Worm (Caenorhabditis elegans) whole organism, late embryonic: ENCODE measurements around the gene F20B6.4.

Source experiments
- C08G9.2 ChIP-seq: sonication (generic microtip); optimal IDR thresholded peaks from 2 replicates; lab custom pipeline; 2016; ENCODE audit warnings: mild to moderate bottlenecking, missing genetic modification characterization, moderate library complexity, missing compliant biosample characterization
- F13H6.1 ChIP-seq: sonication (generic microtip); optimal IDR thresholded peaks from 2 replicates; lab custom pipeline; 2016; ENCODE audit warnings: missing genetic modification characterization, missing compliant biosample characterization
- K02D7.2 ChIP-seq: sonication (generic microtip); optimal IDR thresholded peaks from 2 replicates; lab custom pipeline; 2017; ENCODE audit warnings: mild to moderate bottlenecking, missing genetic modification characterization, missing compliant biosample characterization
- T23F11.4 ChIP-seq: fragments of 200-800 bp; sonication (Bioruptor generic); optimal IDR thresholded peaks from 2 replicates; lab custom pipeline; 2018; ENCODE audit warnings: mild to moderate bottlenecking, missing genetic modification characterization, missing compliant biosample characterization
- Y22D7AL.16 ChIP-seq: sonication (generic microtip); optimal IDR thresholded peaks from 2 replicates; lab custom pipeline; 2016; ENCODE audit warnings: missing genetic modification characterization, missing compliant biosample characterization
- ahr-1 ChIP-seq: sonication (generic microtip); optimal IDR thresholded peaks from 2 replicates; lab custom pipeline; 2016; ENCODE audit warnings: missing genetic modification characterization, missing compliant biosample characterization
- ama-1 ChIP-seq: fragments of 150-350 bp; optimal IDR thresholded peaks from 2 replicates; lab custom pipeline; 2014
- ceh-19 ChIP-seq: fragments of 200-800 bp; sonication (Bioruptor generic); optimal IDR thresholded peaks from 2 replicates; lab custom pipeline; 2018; ENCODE audit warnings: mild to moderate bottlenecking, missing genetic modification characterization, missing compliant biosample characterization
- ceh-2 ChIP-seq: sonication (generic microtip); optimal IDR thresholded peaks from 2 replicates; lab custom pipeline; 2016; ENCODE audit warnings: missing genotype, missing genetic modification characterization, missing compliant biosample characterization
- ceh-30 ChIP-seq: fragments of 150-350 bp; optimal IDR thresholded peaks from 2 replicates; lab custom pipeline; 2014; ENCODE audit warnings: missing biosample characterization, missing genetic modification characterization
- ceh-45 ChIP-seq: fragments of 200-800 bp; sonication (Bioruptor generic); IDR thresholded peaks from 2 replicates; pipeline ENCODE4 v1.3.6; 2022; ENCODE audit warnings: missing genetic modification reagents, missing genetic modification characterization, missing compliant biosample characterization
- ceh-9 ChIP-seq: sonication (generic microtip); optimal IDR thresholded peaks from 2 replicates; lab custom pipeline; 2016; ENCODE audit warnings: mild to moderate bottlenecking, missing genetic modification characterization, inconsistent platforms, missing compliant biosample characterization
- che-1 ChIP-seq: sonication (generic microtip); optimal IDR thresholded peaks from 2 replicates; lab custom pipeline; 2016; ENCODE audit warnings: mild to moderate bottlenecking, missing genetic modification characterization, missing compliant biosample characterization
- dmd-4 ChIP-seq: sonication (generic microtip); optimal IDR thresholded peaks from 2 replicates; lab custom pipeline; 2016; ENCODE audit warnings: borderline replicate concordance, missing genetic modification characterization, missing compliant biosample characterization
- dve-1 ChIP-seq: sonication (generic microtip); optimal IDR thresholded peaks from 2 replicates; lab custom pipeline; 2017; ENCODE audit warnings: antibody characterized with exemption, mild to moderate bottlenecking, missing genetic modification characterization, missing compliant biosample characterization
- elt-2 ChIP-seq: sonication (generic microtip); optimal IDR thresholded peaks from 2 replicates; lab custom pipeline; 2016; ENCODE audit warnings: missing genetic modification reagents, missing genetic modification characterization, missing compliant biosample characterization
- fax-1 ChIP-seq: sonication (generic microtip); optimal IDR thresholded peaks from 2 replicates; lab custom pipeline; 2016; ENCODE audit warnings: missing genotype, missing genetic modification characterization, missing compliant biosample characterization
- fkh-10 ChIP-seq: fragments of 150-350 bp; optimal IDR thresholded peaks from 2 replicates; lab custom pipeline; 2014; ENCODE audit warnings: missing biosample characterization, missing genetic modification reagents, missing genetic modification characterization
- hlh-13 ChIP-seq: fragments of 200-800 bp; sonication (Bioruptor generic); optimal IDR thresholded peaks from 2 replicates; lab custom pipeline; 2018; ENCODE audit warnings: mild to moderate bottlenecking, missing genetic modification characterization, missing compliant biosample characterization
- hlh-15 ChIP-seq: sonication (generic microtip); optimal IDR thresholded peaks from 2 replicates; lab custom pipeline; 2016; ENCODE audit warnings: missing genetic modification characterization, missing compliant biosample characterization
- hlh-30 ChIP-seq: sonication (generic microtip); optimal IDR thresholded peaks from 2 replicates; lab custom pipeline; 2017; ENCODE audit warnings: antibody characterized with exemption, missing genetic modification characterization, missing compliant biosample characterization; ENCODE audit not compliant: insufficient read depth
- hlh-8 ChIP-seq: sonication (generic microtip); optimal IDR thresholded peaks from 2 replicates; lab custom pipeline; 2016; ENCODE audit warnings: missing genotype, missing genetic modification characterization, missing compliant biosample characterization
- lim-6 ChIP-seq: sonication (generic microtip); optimal IDR thresholded peaks from 2 replicates; lab custom pipeline; 2016; ENCODE audit warnings: missing genetic modification characterization, missing compliant biosample characterization
- madf-2 ChIP-seq: sonication (generic microtip); optimal IDR thresholded peaks from 2 replicates; lab custom pipeline; 2017; ENCODE audit warnings: missing genetic modification characterization, missing compliant biosample characterization
- nfya-1 ChIP-seq: sonication (generic microtip); optimal IDR thresholded peaks from 2 replicates; lab custom pipeline; 2017; ENCODE audit warnings: missing genetic modification characterization, mild to moderate bottlenecking, missing compliant biosample characterization, antibody characterized with exemption, moderate library complexity
- nhr-11 ChIP-seq: fragments of 150-350 bp; optimal IDR thresholded peaks from 2 replicates; lab custom pipeline; 2014; ENCODE audit warnings: missing biosample characterization, missing genetic modification characterization
- nhr-232 ChIP-seq: sonication (generic microtip); optimal IDR thresholded peaks from 2 replicates; lab custom pipeline; 2016; ENCODE audit warnings: missing genetic modification characterization, missing compliant biosample characterization
- npax-4 ChIP-seq: sonication (generic microtip); optimal IDR thresholded peaks from 2 replicates; lab custom pipeline; 2016; ENCODE audit warnings: missing genetic modification characterization, missing compliant biosample characterization
- odd-2 ChIP-seq: sonication (generic microtip); optimal IDR thresholded peaks from 2 replicates; lab custom pipeline; 2017; ENCODE audit warnings: antibody characterized with exemption, mild to moderate bottlenecking, missing genetic modification characterization, missing compliant biosample characterization
- pag-3 ChIP-seq: sonication (generic microtip); optimal IDR thresholded peaks from 2 replicates; lab custom pipeline; 2016; ENCODE audit warnings: missing compliant biosample characterization, missing genetic modification characterization, borderline replicate concordance
- pat-9 ChIP-seq: fragments of 200-800 bp; sonication (Bioruptor generic); optimal IDR thresholded peaks from 2 replicates; lab custom pipeline; 2018; ENCODE audit warnings: mild to moderate bottlenecking, missing genetic modification characterization, moderate library complexity, missing compliant biosample characterization
- pax-1 ChIP-seq: fragments of 150-350 bp; optimal IDR thresholded peaks from 2 replicates; lab custom pipeline; 2014; ENCODE audit warnings: missing biosample characterization, missing genetic modification characterization
- pqm-1 ChIP-seq: sonication (generic microtip); optimal IDR thresholded peaks from 2 replicates; lab custom pipeline; 2016; ENCODE audit warnings: missing genetic modification characterization, missing compliant biosample characterization
- pros-1 ChIP-seq: fragments of 150-350 bp; optimal IDR thresholded peaks from 2 replicates; lab custom pipeline; 2014; ENCODE audit warnings: missing biosample characterization, missing genetic modification reagents, missing genetic modification characterization
- ref-2 ChIP-seq: sonication (generic microtip); optimal IDR thresholded peaks from 2 replicates; lab custom pipeline; 2016; ENCODE audit warnings: missing genetic modification characterization, missing compliant biosample characterization
- rnt-1 ChIP-seq: sonication (generic microtip); optimal IDR thresholded peaks from 2 replicates; lab custom pipeline; 2016; ENCODE audit warnings: missing genetic modification characterization, missing compliant biosample characterization
- sox-2 ChIP-seq: fragments of 200-800 bp; sonication (Bioruptor generic); IDR thresholded peaks from 2 replicates; pipeline ENCODE4 v1.3.6; 2022; ENCODE audit warnings: missing genetic modification reagents, missing genetic modification characterization, missing compliant biosample characterization
- tbx-2 ChIP-seq: sonication (generic microtip); optimal IDR thresholded peaks from 2 replicates; lab custom pipeline; 2016; ENCODE audit warnings: missing genetic modification characterization, missing compliant biosample characterization
- ttx-3 ChIP-seq: sonication (generic microtip); optimal IDR thresholded peaks from 2 replicates; lab custom pipeline; 2016; ENCODE audit warnings: missing genetic modification reagents, missing genetic modification characterization, missing compliant biosample characterization
- unc-3 ChIP-seq, 2 experiments: fragments of 200-800 bp in 1 of 2; sonication (Bioruptor generic) in 1 of 2; sonication (generic microtip) in 1 of 2; conservative IDR thresholded peaks in 1 of 2; optimal IDR thresholded peaks in 1 of 2; 2 replicates each; pipeline versions ENCODE4 v1.3.6 to Lab custom; 2016 to 2022; ENCODE audit warnings: missing compliant biosample characterization in 2 of 2, missing genetic modification characterization in 2 of 2, missing genetic modification reagents in 1 of 2
- unc-42 ChIP-seq: sonication (generic microtip); optimal IDR thresholded peaks from 2 replicates; lab custom pipeline; 2016; ENCODE audit warnings: missing genotype, missing genetic modification characterization, missing compliant biosample characterization
- unc-55 ChIP-seq: sonication (generic microtip); optimal IDR thresholded peaks from 2 replicates; lab custom pipeline; 2017; ENCODE audit warnings: missing biosample characterization, missing genetic modification reagents, missing genetic modification characterization
- unc-86 ChIP-seq: sonication (generic microtip); optimal IDR thresholded peaks from 2 replicates; lab custom pipeline; 2016; ENCODE audit warnings: missing genetic modification characterization, missing compliant biosample characterization
- ztf-16 ChIP-seq: sonication (generic microtip); optimal IDR thresholded peaks from 2 replicates; lab custom pipeline; 2017; ENCODE audit warnings: missing genetic modification characterization, missing compliant biosample characterization

The F20B6.4 gene

ce11 chrX:4157896-4158295 lies 38.4 kb downstream of the F20B6.4 start (continued):
- no peak for TF ChIP-seq ceh-30 (tag; lab: Kevin White, UChicago)
- no peak for TF ChIP-seq madf-2 (tag; lab: Kevin White, UChicago)
- TF ChIP-seq unc-3 (GFP tag; conservative IDR thresholded peaks at IDR 0.05; lab: Robert Waterston, UW): no peak
- TF ChIP-seq unc-3 (tag; optimal IDR thresholded peaks at IDR 0.05; lab: Kevin White, UChicago): no peak
- TF ChIP-seq unc-55 (GFP tag; lab: Kevin White, UChicago): peak; percentile 96
- no peak for TF ChIP-seq nhr-232 (tag; lab: Kevin White, UChicago)
- TF ChIP-seq T23F11.4 (GFP tag; lab: Kevin White, UChicago): no peak
- TF ChIP-seq ceh-2 (tag; lab: Kevin White, UChicago): peak; percentile 5
- TF ChIP-seq elt-2 (tag; lab: Kevin White, UChicago): no peak
- no peak for TF ChIP-seq ttx-3 (tag; lab: Kevin White, UChicago)
- no peak for TF ChIP-seq lim-6 (tag; lab: Kevin White, UChicago)
- TF ChIP-seq C08G9.2: no peak
- TF ChIP-seq hlh-13 (GFP tag; lab: Kevin White, UChicago): no peak
- no peak for TF ChIP-seq pqm-1 (tag; lab: Kevin White, UChicago)
- TF ChIP-seq hlh-15: no peak
- no peak for TF ChIP-seq ama-1
- TF ChIP-seq pag-3 (tag; lab: Kevin White, UChicago): no peak
- TF ChIP-seq che-1: no peak
- TF ChIP-seq fax-1 (tag; lab: Kevin White, UChicago): no peak
- no peak for TF ChIP-seq ceh-9
- TF ChIP-seq ceh-45 (GFP tag; lab: Robert Waterston, UW): no peak
- TF ChIP-seq K02D7.2 (tag; lab: Kevin White, UChicago): no peak
- no peak for TF ChIP-seq Y22D7AL.16
- no peak for TF ChIP-seq unc-42 (tag; lab: Kevin White, UChicago)
- TF ChIP-seq nfya-1 (tag; lab: Kevin White, UChicago): peak; percentile 17
- TF ChIP-seq unc-86 (tag; lab: Kevin White, UChicago): no peak
- TF ChIP-seq, all 69 proteins: peak for 7

- TF ChIP-seq pat-9 (tag; lab: Kevin White, UChicago) (no peak), Y22D7AL.16 (no peak), elt-2 (tag; lab: Kevin White, UChicago) (no peak), F13H6.1 (tag; lab: Kevin White, UChicago) (no peak), npax-4 (no peak), pax-1 (tag; lab: Kevin White, UChicago) (no peak), dmd-4 (tag; lab: Kevin White, UChicago) (no peak), nhr-232 (tag; lab: Kevin White, UChicago) (no peak), rnt-1 (no peak), T23F11.4 (GFP tag; lab: Kevin White, UChicago) (no peak), ztf-16 (tag; lab: Kevin White, UChicago) (no peak), ahr-1 (tag; lab: Kevin White, UChicago) (no peak), sox-2 (no peak)
Observed at ce11 chrX:4154784-4155183, 41.5 kb downstream of the F20B6.4 start.

ce11 chrX:4153343-4153742 lies 43.0 kb downstream of the F20B6.4 start, which contains the start of gene nck-1:
Gene nck-1, minus strand, starts transcription at chrX:4153443.
- TF ChIP-seq fkh-10 (GFP tag; lab: Kevin White, UChicago) (no peak), ref-2 (tag; lab: Kevin White, UChicago) (no peak), ceh-19 (GFP tag; lab: Kevin White, UChicago) (no peak), dmd-4 (tag; lab: Kevin White, UChicago) (no peak), dve-1 (tag; lab: Kevin White, UChicago) (no peak), elt-2 (tag; lab: Kevin White, UChicago) (no peak), pqm-1 (tag; lab: Kevin White, UChicago) (no peak), ceh-30 (tag; lab: Kevin White, UChicago) (no peak), pax-1 (tag; lab: Kevin White, UChicago) (no peak), hlh-13 (GFP tag; lab: Kevin White, UChicago) (no peak), sox-2 (no peak), tbx-2 (no peak), unc-3 (GFP tag; conservative IDR thresholded peaks at IDR 0.05; lab: Robert Waterston, UW) (no peak), unc-3 (tag; optimal IDR thresholded peaks at IDR 0.05; lab: Kevin White, UChicago) (no peak), nhr-11 (tag; lab: Kevin White, UChicago) (no peak), hlh-8 (tag; lab: Kevin White, UChicago) (no peak), pros-1 (no peak), hlh-30 (tag; lab: Kevin White, UChicago) (no peak), odd-2 (tag; lab: Kevin White, UChicago) (no peak)
